Worm (Caenorhabditis elegans) whole organism, L1 larva: ENCODE results near the gene F13D11.4.

Experiments
- C04F5.9 ChIP-seq: sonication (generic microtip); optimal IDR thresholded peaks from 2 replicates; lab custom pipeline; 2016; ENCODE audit warnings: missing genetic modification characterization, missing compliant biosample characterization
- C34B4.2 ChIP-seq: sonication (generic microtip); optimal IDR thresholded peaks from 2 replicates; lab custom pipeline; 2017; ENCODE audit warnings: mild to moderate bottlenecking, missing genetic modification characterization, missing compliant biosample characterization
- F16B12.6 ChIP-seq: fragments of 150-350 bp; optimal IDR thresholded peaks from 2 replicates; lab custom pipeline; 2014; ENCODE audit warnings: missing biosample characterization, missing genetic modification characterization
- aha-1 ChIP-seq: fragments of 150-350 bp; optimal IDR thresholded peaks from 2 replicates; lab custom pipeline; 2014; ENCODE audit warnings: missing biosample characterization, missing genetic modification characterization
- alr-1 ChIP-seq: fragments of 200-800 bp; sonication (Bioruptor generic); optimal IDR thresholded peaks from 2 replicates; lab custom pipeline; 2018; ENCODE audit warnings: borderline replicate concordance, mild to moderate bottlenecking, missing genetic modification characterization, missing compliant biosample characterization
- ama-1 ChIP-seq: fragments of 150-350 bp; optimal IDR thresholded peaks from 2 replicates; lab custom pipeline; 2014
- ceh-8 ChIP-seq: fragments of 200-800 bp; sonication (Bioruptor generic); optimal IDR thresholded peaks from 2 replicates; lab custom pipeline; 2018; ENCODE audit warnings: mild to moderate bottlenecking, missing genetic modification characterization, moderate library complexity, missing compliant biosample characterization
- ceh-82 ChIP-seq, 3 experiments: fragments of 150-350 bp in 1 of 3; sonication (generic microtip) in 2 of 3; optimal IDR thresholded peaks; 2 replicates each; lab custom pipeline; 2014 to 2017; ENCODE audit warnings: missing biosample characterization in 3 of 3, missing genetic modification characterization in 3 of 3
- ceh-88 ChIP-seq: fragments of 200-800 bp; sonication (Bioruptor generic); IDR thresholded peaks from 2 replicates; pipeline ENCODE4 v1.3.6; 2022; ENCODE audit warnings: missing genetic modification characterization, missing compliant biosample characterization
- dpl-1 ChIP-seq, 3 experiments: fragments of 150-350 bp in 2 of 3; sonication (generic microtip) in 1 of 3; optimal IDR thresholded peaks; 2 replicates each; lab custom pipeline; 2014 to 2017; ENCODE audit warnings: missing biosample characterization in 3 of 3, missing genetic modification characterization in 3 of 3, missing genetic modification reagents in 3 of 3
- dsc-1 ChIP-seq: sonication (generic microtip); optimal IDR thresholded peaks from 2 replicates; lab custom pipeline; 2016; ENCODE audit warnings: mild to moderate bottlenecking, missing genetic modification characterization, missing compliant biosample characterization
- efl-3 ChIP-seq: fragments of 200-800 bp; sonication (Bioruptor generic); optimal IDR thresholded peaks from 2 replicates; lab custom pipeline; 2018; ENCODE audit warnings: mild to moderate bottlenecking, missing genetic modification characterization, missing compliant biosample characterization
- ets-5 ChIP-seq: fragments of 200-800 bp; sonication (Bioruptor generic); IDR thresholded peaks from 2 replicates; pipeline ENCODE4 v1.3.6; 2022; ENCODE audit warnings: missing genetic modification characterization, missing compliant biosample characterization
- fkh-10 ChIP-seq: sonication (generic microtip); optimal IDR thresholded peaks from 2 replicates; lab custom pipeline; 2017; ENCODE audit warnings: missing biosample characterization, missing genetic modification reagents, missing genetic modification characterization
- fkh-8 ChIP-seq: sonication (generic microtip); optimal IDR thresholded peaks from 2 replicates; lab custom pipeline; 2016; ENCODE audit warnings: mild to moderate bottlenecking, missing genetic modification characterization, missing compliant biosample characterization
- grh-1 ChIP-seq: fragments of 200-800 bp; sonication (Bioruptor generic); IDR thresholded peaks from 2 replicates; pipeline ENCODE4 v1.3.6; 2022; ENCODE audit warnings: missing genetic modification reagents, missing genetic modification characterization, missing compliant biosample characterization
- hlh-17 ChIP-seq: fragments of 200-800 bp; sonication (Bioruptor generic); optimal IDR thresholded peaks from 2 replicates; lab custom pipeline; 2018; ENCODE audit warnings: missing genetic modification characterization, mild to moderate bottlenecking, missing compliant biosample characterization, moderate library complexity, borderline replicate concordance
- hlh-4 ChIP-seq: sonication (generic microtip); optimal IDR thresholded peaks from 2 replicates; lab custom pipeline; 2016; ENCODE audit warnings: mild to moderate bottlenecking, missing genetic modification characterization, missing compliant biosample characterization
- irx-1 ChIP-seq: sonication (generic microtip); optimal IDR thresholded peaks from 2 replicates; lab custom pipeline; 2016; ENCODE audit warnings: missing genetic modification characterization, missing compliant biosample characterization
- jun-1 ChIP-seq: fragments of 150-350 bp; optimal IDR thresholded peaks from 2 replicates; lab custom pipeline; 2014; ENCODE audit warnings: missing biosample characterization, missing genetic modification reagents, missing genetic modification characterization
- lin-13 ChIP-seq: fragments of 150-350 bp; optimal IDR thresholded peaks from 2 replicates; lab custom pipeline; 2014; ENCODE audit warnings: missing biosample characterization, missing genetic modification reagents, missing genetic modification characterization
- lin-14 ChIP-seq: fragments of 200-800 bp; sonication (Bioruptor generic); optimal IDR thresholded peaks from 2 replicates; lab custom pipeline; 2018; ENCODE audit warnings: mild to moderate bottlenecking, missing genetic modification characterization, moderate library complexity, missing compliant biosample characterization
- lir-3 ChIP-seq: sonication (generic microtip); optimal IDR thresholded peaks from 2 replicates; lab custom pipeline; 2016; ENCODE audit warnings: mild to moderate bottlenecking, missing genetic modification characterization, moderate library complexity, missing compliant biosample characterization; ENCODE audit not compliant: poor library complexity
- lsy-2 ChIP-seq, 2 experiments: fragments of 150-350 bp; optimal IDR thresholded peaks; 2 replicates each; lab custom pipeline; 2014; ENCODE audit warnings: missing biosample characterization in 2 of 2, missing genetic modification characterization in 2 of 2
- mab-9 ChIP-seq: fragments of 200-800 bp; sonication (Bioruptor generic); IDR thresholded peaks from 2 replicates; pipeline ENCODE4 v1.3.6; 2022; ENCODE audit warnings: missing genetic modification reagents, missing genetic modification characterization, missing compliant biosample characterization
- mef-2 ChIP-seq: fragments of 150-350 bp; optimal IDR thresholded peaks from 2 replicates; lab custom pipeline; 2014; ENCODE audit warnings: missing biosample characterization, missing genetic modification characterization
- mep-1 ChIP-seq: fragments of 150-350 bp; optimal IDR thresholded peaks from 2 replicates; lab custom pipeline; 2014; ENCODE audit warnings: missing biosample characterization, missing genetic modification characterization
- nhr-11 ChIP-seq: fragments of 150-350 bp; optimal IDR thresholded peaks from 2 replicates; lab custom pipeline; 2014; ENCODE audit warnings: missing biosample characterization, missing genetic modification characterization
- nhr-12 ChIP-seq: sonication (generic microtip); optimal IDR thresholded peaks from 2 replicates; lab custom pipeline; 2017; ENCODE audit warnings: missing biosample characterization, missing genetic modification characterization
- nhr-85 ChIP-seq: sonication (generic microtip); peaks from one replicate; lab custom pipeline; 2016; ENCODE audit warnings: missing genetic modification characterization, inconsistent platforms, missing compliant biosample characterization
- nhr-90 ChIP-seq: sonication (generic microtip); optimal IDR thresholded peaks from 2 replicates; lab custom pipeline; 2016; ENCODE audit warnings: mild to moderate bottlenecking, missing genetic modification characterization, missing compliant biosample characterization; ENCODE audit not compliant: poor library complexity
- pag-3 ChIP-seq: sonication (generic microtip); optimal IDR thresholded peaks from 2 replicates; lab custom pipeline; 2017; ENCODE audit warnings: missing genetic modification characterization, mild to moderate bottlenecking, missing compliant biosample characterization, antibody characterized with exemption, borderline replicate concordance; ENCODE audit not compliant: insufficient read depth
- pax-3 ChIP-seq: fragments of 200-800 bp; sonication (Bioruptor generic); optimal IDR thresholded peaks from 2 replicates; lab custom pipeline; 2018; ENCODE audit warnings: mild to moderate bottlenecking, missing genetic modification characterization, moderate library complexity, missing compliant biosample characterization
- pqm-1 ChIP-seq: sonication (generic microtip); optimal IDR thresholded peaks from 3 replicates; lab custom pipeline; 2017; ENCODE audit warnings: missing biosample characterization, missing genetic modification characterization
- skn-1 ChIP-seq: fragments of 150-350 bp; optimal IDR thresholded peaks from 2 replicates; lab custom pipeline; 2014; ENCODE audit warnings: missing biosample characterization, missing genetic modification characterization
- snpc-4 ChIP-seq: fragments of 150-350 bp; optimal IDR thresholded peaks from 2 replicates; lab custom pipeline; 2014; ENCODE audit warnings: missing biosample characterization, missing genetic modification characterization
- sox-4 ChIP-seq: sonication (generic microtip); optimal IDR thresholded peaks from 2 replicates; lab custom pipeline; 2016; ENCODE audit warnings: missing genetic modification characterization, missing compliant biosample characterization
- sptf-1 ChIP-seq: fragments of 150-350 bp; optimal IDR thresholded peaks from 2 replicates; lab custom pipeline; 2014; ENCODE audit warnings: missing biosample characterization, missing genetic modification characterization
- swsn-7 ChIP-seq: sonication (generic microtip); optimal IDR thresholded peaks from 2 replicates; lab custom pipeline; 2016; ENCODE audit warnings: missing genetic modification characterization, missing compliant biosample characterization
- unc-30 ChIP-seq: sonication (generic microtip); optimal IDR thresholded peaks from 2 replicates; lab custom pipeline; 2017; ENCODE audit warnings: missing biosample characterization, missing genetic modification characterization
- unc-86 ChIP-seq: sonication (generic microtip); optimal IDR thresholded peaks from 2 replicates; lab custom pipeline; 2016; ENCODE audit warnings: missing genetic modification characterization, missing compliant biosample characterization
- xbp-1 ChIP-seq: sonication (generic microtip); optimal IDR thresholded peaks from 2 replicates; lab custom pipeline; 2016; ENCODE audit warnings: missing genetic modification characterization, missing compliant biosample characterization
- zag-1 ChIP-seq: fragments of 150-350 bp; optimal IDR thresholded peaks from 2 replicates; lab custom pipeline; 2014; ENCODE audit warnings: missing biosample characterization, missing genetic modification characterization

F13D11.4 gene

DNA sequence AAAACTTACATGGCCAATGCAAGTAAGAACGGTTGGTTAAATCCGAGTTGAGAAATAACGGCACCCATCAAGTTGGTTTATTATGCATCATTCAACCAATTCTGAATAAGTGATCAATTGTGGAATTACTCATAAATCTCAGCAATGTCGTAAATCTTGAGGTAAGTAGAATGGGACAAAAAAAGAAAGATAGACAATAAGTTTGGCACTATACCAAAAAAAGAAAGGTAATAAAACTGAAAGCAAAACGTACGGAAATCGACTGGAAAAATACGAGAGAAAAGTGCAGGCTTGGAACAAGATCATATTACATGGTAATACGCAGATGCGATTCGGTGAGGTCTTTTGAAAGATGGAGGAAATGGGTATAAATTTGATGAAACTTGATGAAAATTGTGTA is 35.9 kb downstream of the F13D11.4 start, which contains the start of gene F46G11.4:
F46G11.4 (minus strand) TSS at position 101 of the 400 bp plus-strand sequence.
- TF ChIP-seq unc-86 (no peak), efl-3 (GFP tag; lab: Kevin White, UChicago) (no peak), ceh-82 (tag; optimal IDR thresholded peaks at IDR 0.05; lab: Kevin White, UChicago) (no peak), ets-5 (GFP tag; lab: Robert Waterston, UW) (no peak), irx-1 (no peak), skn-1 (tag; lab: Kevin White, UChicago) (no peak), nhr-12 (tag; lab: Kevin White, UChicago) (no peak), C34B4.2 (no peak), zag-1 (tag; lab: Kevin White, UChicago) (no peak), snpc-4 (no peak), nhr-90 (no peak), pqm-1 (tag; lab: Kevin White, UChicago) (no peak), ceh-88 (GFP tag; lab: Robert Waterston, UW) (no peak), F16B12.6 (no peak)

DNA sequence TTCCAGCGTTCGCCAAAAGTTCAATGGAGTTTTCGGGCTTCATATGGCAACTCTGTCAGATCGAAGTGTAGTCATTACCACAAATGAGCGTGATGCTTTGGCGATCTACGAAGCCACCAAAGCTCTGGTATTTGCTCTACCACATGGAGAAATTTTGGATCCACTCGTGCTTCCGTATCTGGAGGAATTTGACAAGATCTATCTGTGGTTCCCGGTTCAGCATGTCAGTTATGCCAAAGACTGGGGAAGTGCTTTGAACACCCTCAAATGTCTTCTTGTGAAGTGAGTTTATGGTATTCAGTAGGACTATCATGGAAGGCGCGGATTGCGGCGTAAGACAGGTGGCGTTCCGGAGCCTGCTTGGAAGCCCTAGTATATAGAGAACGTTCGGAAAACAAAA is 40.2 kb downstream of the F13D11.4 start:
- TF ChIP-seq lin-14 (GFP tag; lab: Kevin White, UChicago) (no peak), xbp-1 (no peak), ceh-8 (no peak), grh-1 (GFP tag; lab: Robert Waterston, UW) (no peak), pag-3 (tag; lab: Kevin White, UChicago) (no peak), lir-3 (tag; lab: Kevin White, UChicago) (no peak), ama-1 (lab: Kevin White, UChicago) (no peak), nhr-85 (no peak), hlh-4 (tag; lab: Kevin White, UChicago) (no peak), sox-4 (tag; lab: Kevin White, UChicago) (no peak), irx-1 (no peak), sptf-1 (no peak), mef-2 (tag; lab: Kevin White, UChicago) (no peak), nhr-11 (tag; lab: Kevin White, UChicago) (no peak), pax-3 (tag; lab: Kevin White, UChicago) (no peak), swsn-7 (tag; lab: Kevin White, UChicago) (no peak), aha-1 (tag; lab: Kevin White, UChicago) (no peak), lsy-2 (tag; optimal IDR thresholded peaks at IDR 0.05; lab: Kevin White, UChicago) (no peak), C34B4.2 (no peak), jun-1 (tag; lab: Kevin White, UChicago) (no peak)

DNA sequence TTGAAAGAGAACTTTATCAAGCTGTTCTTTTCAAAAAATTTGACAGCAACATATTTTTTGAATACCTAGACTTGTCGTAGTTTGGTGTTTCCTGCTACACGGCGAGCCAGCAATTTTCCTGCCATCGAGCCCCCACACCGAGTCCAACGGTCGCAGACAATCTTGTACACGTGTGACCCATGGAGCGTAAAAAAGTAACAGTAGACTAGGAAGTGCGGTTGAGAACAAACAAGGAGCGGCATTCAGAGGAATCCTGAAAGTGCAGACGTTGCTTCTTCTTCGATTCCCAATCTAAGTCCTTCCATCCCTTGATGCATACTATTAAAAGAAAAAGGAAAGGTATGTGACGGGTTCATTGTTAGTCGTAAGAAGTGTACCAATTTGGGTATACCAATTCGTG is 43.7 kb downstream of the F13D11.4 start, which contains the start of gene twnk-1:
twnk-1 (plus strand) TSS at position 301 of the 400 bp plus-strand sequence.
- TF ChIP-seq lin-13 (GFP tag; lab: Kevin White, UChicago) (no peak), dpl-1 (GFP tag; optimal IDR thresholded peaks at IDR 0.05; lab: Kevin White, UChicago) (no peak), fkh-8 (peak; percentile 26), ets-5 (GFP tag; lab: Robert Waterston, UW) (no peak), lin-14 (GFP tag; lab: Kevin White, UChicago) (peak; percentile 12)

DNA sequence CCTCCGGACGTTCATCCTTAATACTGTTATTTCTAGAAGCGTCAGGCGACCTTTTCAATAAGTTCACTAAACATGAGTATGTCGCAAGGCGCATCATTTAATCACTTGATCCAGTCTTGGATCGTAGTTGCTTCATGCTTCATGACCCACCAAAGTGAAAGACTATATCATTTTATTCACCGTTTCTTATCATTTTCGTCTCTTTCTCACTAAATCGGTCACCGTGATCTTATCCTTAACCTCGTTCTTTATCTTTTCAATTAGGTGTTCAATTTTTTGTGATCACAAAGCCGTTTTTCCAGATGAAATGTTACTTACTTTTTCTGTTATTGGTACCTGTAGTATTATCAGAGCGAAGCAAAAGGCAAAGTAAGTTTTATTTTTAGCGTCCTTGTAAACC is 46.7 kb downstream of the F13D11.4 start, which contains the start of gene F46G11.2:
F46G11.2 (plus strand) TSS at position 301 of the 400 bp plus-strand sequence.
- TF ChIP-seq fkh-10 (GFP tag; lab: Kevin White, UChicago) (no peak), jun-1 (tag; lab: Kevin White, UChicago) (no peak), mab-9 (GFP tag; lab: Robert Waterston, UW) (no peak), C04F5.9 (tag; lab: Kevin White, UChicago) (no peak), xbp-1 (no peak), dsc-1 (tag; lab: Kevin White, UChicago) (no peak), sox-4 (tag; lab: Kevin White, UChicago) (no peak), sptf-1 (no peak), unc-30 (tag; lab: Kevin White, UChicago) (no peak), mep-1 (tag; lab: Kevin White, UChicago) (no peak), alr-1 (no peak), fkh-8 (no peak), nhr-90 (no peak), nhr-12 (tag; lab: Kevin White, UChicago) (no peak), hlh-17 (GFP tag; lab: Kevin White, UChicago) (no peak)
